Fruit fly (Drosophila melanogaster) whole organism: ENCODE results near the gene sqd.

Source experiments
- CG8478 ChIP-seq: fragments of >200 bp; optimal IDR thresholded peaks from 2 replicates; lab custom pipeline; 2018; ENCODE audit warnings: inconsistent platforms
- Dll ChIP-seq: fragments of >200 bp; optimal IDR thresholded peaks from 2 replicates; lab custom pipeline; 2017
- EcR ChIP-seq, 2 experiments: fragments of >200 bp; optimal IDR thresholded peaks; 2 replicates each; lab custom pipeline; 2017; ENCODE audit warnings: missing biosample characterization in 2 of 2, missing genetic modification characterization in 2 of 2, missing genetic modification reagents in 2 of 2
- psq ChIP-seq: fragments of >200 bp; optimal IDR thresholded peaks from 2 replicates; lab custom pipeline; 2017
- usp ChIP-seq: fragments of >200 bp; optimal IDR thresholded peaks from 2 replicates; lab custom pipeline; 2017; ENCODE audit warnings: missing biosample characterization, missing genetic modification characterization, mixed read lengths

- TF ChIP-seq Dll (lab: Kevin White, UChicago) (no peak), psq (lab: Kevin White, UChicago) (no peak), CG8478 (lab: Kevin White, UChicago) (no peak), EcR (GFP tag; optimal IDR thresholded peaks at IDR 0.05; lab: Kevin White, UChicago) (no peak), usp (no peak)
Measured at dm6 chr3R:13615007-13615406, 31.1 kb downstream of the sqd start.
